Fruit fly (Drosophila melanogaster): Measurements from ENCODE around the gene CG5885.

Gene CG5885

DNA sequence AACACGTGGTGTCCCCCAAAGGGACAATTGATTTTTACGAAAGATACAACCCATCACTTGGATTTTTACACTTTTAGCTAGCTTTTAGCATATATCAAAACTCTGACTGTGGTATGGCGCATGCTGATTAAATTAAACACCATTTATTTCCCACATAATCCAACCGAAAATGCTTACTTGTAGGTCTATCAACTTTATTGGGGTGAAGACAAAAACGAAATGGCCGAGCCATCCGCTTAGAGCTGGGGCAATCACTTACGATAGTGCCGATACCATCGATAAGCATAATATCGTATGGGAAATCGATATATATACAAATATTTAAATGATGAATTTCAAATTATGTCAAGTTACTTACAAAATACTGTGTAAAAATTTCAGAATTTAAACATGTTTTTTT is 20.8 kb downstream of the CG5885 start, which contains the start of gene RpS2 (continued):
- no peak for TF ChIP-seq CG14965 (GFP tag; optimal IDR thresholded peaks at IDR 0.05; ENCODE audit: borderline replicate concordance)
- no peak for TF ChIP-seq pita (GFP tag; optimal IDR thresholded peaks at IDR 0.05)
- peak; percentile 87 for TF ChIP-seq chm (GFP tag; IDR thresholded peaks at IDR 0.05)
- no peak for TF ChIP-seq CG11560 (tag; IDR thresholded peaks at IDR 0.05)
- TF ChIP-seq jigr1 (GFP tag; IDR thresholded peaks at IDR 0.05) = peak; percentile 18; the same call in 1 of the 3 replicates
- TF ChIP-seq CG14014 (GFP tag; IDR thresholded peaks at IDR 0.05) = no peak
- TF ChIP-seq emc (GFP tag; optimal IDR thresholded peaks at IDR 0.05) = no peak
- no peak for TF ChIP-seq CG7556 (GFP tag; optimal IDR thresholded peaks at IDR 0.05)
- peak in 1 of 2 experiments; percentile 24 for TF ChIP-seq chif (GFP tag; optimal IDR thresholded peaks at IDR 0.05)
- no peak for TF ChIP-seq hth (optimal IDR thresholded peaks at IDR 0.05)
- TF ChIP-seq sug (tag; optimal IDR thresholded peaks at IDR 0.05) = peak; percentile 26
- peak; percentile 99 for TF ChIP-seq zen2 (GFP tag; IDR thresholded peaks at IDR 0.05; ENCODE audit: partially characterized antibody)
- TF ChIP-seq prd (optimal IDR thresholded peaks at IDR 0.05) = no peak
- no peak for TF ChIP-seq prd (GFP tag; IDR thresholded peaks at IDR 0.05)
- TF ChIP-seq CG11247 (GFP tag; IDR thresholded peaks at IDR 0.05) = no peak
- TF ChIP-seq p53 (GFP tag; optimal IDR thresholded peaks at IDR 0.05) = no peak
- no peak for TF ChIP-seq CG8478 (optimal IDR thresholded peaks at IDR 0.05)
- no peak for TF ChIP-seq Rx (GFP tag; IDR thresholded peaks at IDR 0.05)
- peak; percentile 99 for TF ChIP-seq inv (GFP tag; IDR thresholded peaks at IDR 0.05; ENCODE audit: partially characterized antibody)
- TF ChIP-seq Tbp (GFP tag; optimal IDR thresholded peaks at IDR 0.05) = no peak
- TF ChIP-seq PHDP (tag; optimal IDR thresholded peaks at IDR 0.05) = peak; percentile 67
- TF ChIP-seq hbn (GFP tag; IDR thresholded peaks at IDR 0.05; ENCODE audit: partially characterized antibody) = peak; percentile 99
- TF ChIP-seq amos (GFP tag; IDR thresholded peaks at IDR 0.05; ENCODE audit: partially characterized antibody) = peak; percentile 100
- peak; percentile 32 for TF ChIP-seq her (GFP tag; optimal IDR thresholded peaks at IDR 0.05)
- no peak for TF ChIP-seq wor (GFP tag; IDR thresholded peaks at IDR 0.05)
- peak; percentile 42 for TF ChIP-seq Hsf (GFP tag; optimal IDR thresholded peaks at IDR 0.05)
- no peak for TF ChIP-seq dysf (GFP tag; IDR thresholded peaks at IDR 0.05)
- peak; percentile 13 for TF ChIP-seq HLH54F (GFP tag; optimal IDR thresholded peaks at IDR 0.05)
- no peak for TF ChIP-seq CG33557 (GFP tag; optimal IDR thresholded peaks at IDR 0.05)
- TF ChIP-seq TFAM (GFP tag; optimal IDR thresholded peaks at IDR 0.05) = no peak
- no peak for TF ChIP-seq h (optimal IDR thresholded peaks at IDR 0.05)
- no peak for TF ChIP-seq Abd-B (GFP tag; optimal IDR thresholded peaks at IDR 0.05)
- peak; percentile 37 for TF ChIP-seq grn (GFP tag; optimal IDR thresholded peaks at IDR 0.05)
- no peak for TF ChIP-seq CG11093 (GFP tag; IDR thresholded peaks at IDR 0.05)
- TF ChIP-seq CG9727 (GFP tag; optimal IDR thresholded peaks at IDR 0.05) = peak; percentile 26
- TF ChIP-seq cg (GFP tag; optimal IDR thresholded peaks at IDR 0.05) = no peak
- peak; percentile 7 for TF ChIP-seq disco-r (GFP tag; optimal IDR thresholded peaks at IDR 0.05)
- TF ChIP-seq CG17359 (tag; optimal IDR thresholded peaks at IDR 0.05) = peak; percentile 31
- peak; percentile 18 for TF ChIP-seq CG12155 (GFP tag; optimal IDR thresholded peaks at IDR 0.05)
- no peak for TF ChIP-seq Usf (GFP tag; optimal IDR thresholded peaks at IDR 0.05)
- TF ChIP-seq ap (GFP tag; IDR thresholded peaks at IDR 0.05) = no peak
- peak; percentile 69 for TF ChIP-seq lbe (GFP tag; optimal IDR thresholded peaks at IDR 0.05)
- TF ChIP-seq Side (GFP tag; optimal IDR thresholded peaks at IDR 0.05) = no peak
- TF ChIP-seq CG12391 (tag; optimal IDR thresholded peaks at IDR 0.05) = peak; percentile 65
- TF ChIP-seq pan (optimal IDR thresholded peaks at IDR 0.05) = no peak
- peak in 1 of 2 experiments; percentile 7 for TF ChIP-seq pan (GFP tag; optimal IDR thresholded peaks at IDR 0.05 in 1 of 2, IDR thresholded peaks at IDR 0.05 in 1 of 2)
- TF ChIP-seq stwl (tag; optimal IDR thresholded peaks at IDR 0.05) = peak; percentile 66
- no peak for TF ChIP-seq CG11504 (tag; optimal IDR thresholded peaks at IDR 0.05)
- TF ChIP-seq HLHmδ (GFP tag; optimal IDR thresholded peaks at IDR 0.05) = peak; percentile 52
- peak; percentile 3 for TF ChIP-seq CG4328 (GFP tag; optimal IDR thresholded peaks at IDR 0.05)
- peak; percentile 69 for TF ChIP-seq vvl (GFP tag; IDR thresholded peaks at IDR 0.05)
- no peak for TF ChIP-seq CG4282 (GFP tag; optimal IDR thresholded peaks at IDR 0.05)
- TF ChIP-seq Chrac-16 (GFP tag; optimal IDR thresholded peaks at IDR 0.05) = peak; percentile 21
